Fruit fly (Drosophila melanogaster) whole organism, wandering third instar larva: ENCODE results near the gene CG1092.

Experiments
- CG32264 ChIP-seq: fragments of 200-800 bp; sonication (Bioruptor generic); optimal IDR thresholded peaks from 2 replicates; lab custom pipeline; 2016; ENCODE audit warnings: missing biosample characterization, missing genetic modification characterization
- CG9705 ChIP-seq: fragments of 200-800 bp; sonication (Bioruptor generic); optimal IDR thresholded peaks from 2 replicates; lab custom pipeline; 2018; ENCODE audit warnings: missing biosample characterization, mild to moderate bottlenecking, missing genetic modification characterization
- CrebA ChIP-seq: fragments of 200-800 bp; sonication (Bioruptor generic); optimal IDR thresholded peaks from 2 replicates; lab custom pipeline; 2016; ENCODE audit warnings: missing biosample characterization, mild to moderate bottlenecking, missing genetic modification characterization, borderline replicate concordance
- Dfd ChIP-seq: fragments of >200 bp; optimal IDR thresholded peaks from 2 replicates; lab custom pipeline; 2017; ENCODE audit warnings: missing biosample characterization, missing genetic modification characterization
- Dif ChIP-seq: fragments of 200-275, 200-300 bp; sonication (Bioruptor generic); optimal IDR thresholded peaks from 2 replicates; lab custom pipeline; 2018; ENCODE audit warnings: missing biosample characterization, missing genetic modification characterization; ENCODE audit not compliant: partially characterized antibody
- GATAd ChIP-seq: sonication (Bioruptor generic); optimal IDR thresholded peaks from 2 replicates; lab custom pipeline; 2016; ENCODE audit warnings: missing biosample characterization, missing genetic modification characterization
- HLH106 ChIP-seq: fragments of 200-800 bp; optimal IDR thresholded peaks from 3 replicates; lab custom pipeline; 2019; ENCODE audit warnings: missing biosample characterization, mild to moderate bottlenecking, missing genetic modification characterization, moderate library complexity
- Hnf4 ChIP-seq: fragments of 200-800 bp; sonication (Bioruptor generic); optimal IDR thresholded peaks from 2 replicates; lab custom pipeline; 2016; ENCODE audit warnings: missing biosample characterization, mild to moderate bottlenecking, missing genetic modification characterization
- Hr78 ChIP-seq: fragments of >200 bp; optimal IDR thresholded peaks from 2 replicates; lab custom pipeline; 2017; ENCODE audit warnings: missing biosample characterization, missing genetic modification characterization
- Jra ChIP-seq: sonication (Bioruptor generic); optimal IDR thresholded peaks from 2 replicates; lab custom pipeline; 2016; ENCODE audit warnings: missing biosample characterization, missing genetic modification characterization
- Myc ChIP-seq: fragments of >200 bp; optimal IDR thresholded peaks from 2 replicates; lab custom pipeline; 2017
- N ChIP-seq: fragments of >200 bp; optimal IDR thresholded peaks from 2 replicates; lab custom pipeline; 2018; ENCODE audit warnings: missing biosample characterization, missing external identifiers, missing genetic modification characterization
- OdsH ChIP-seq: fragments of 200-800 bp; sonication (Bioruptor generic); optimal IDR thresholded peaks from 2 replicates; lab custom pipeline; 2016; ENCODE audit warnings: missing biosample characterization, mild to moderate bottlenecking, missing genetic modification characterization
- Rel ChIP-seq, 2 experiments: fragments of 200-800 bp; sonication (Bioruptor generic) in 1 of 2; optimal IDR thresholded peaks; 2 replicates in 1 of 2; 3 replicates in 1 of 2; lab custom pipeline; 2016 to 2019; ENCODE audit warnings: mild to moderate bottlenecking in 2 of 2, missing biosample characterization in 2 of 2, missing genetic modification characterization in 2 of 2, moderate library complexity in 1 of 2
- Sp1 ChIP-seq: fragments of 200-800 bp; sonication (Bioruptor generic); optimal IDR thresholded peaks from 3 replicates; lab custom pipeline; 2019; ENCODE audit warnings: missing biosample characterization, mild to moderate bottlenecking, missing genetic modification characterization, moderate library complexity
- Vsx2 ChIP-seq: fragments of 200-300, 225-300 bp; sonication (Bioruptor generic); optimal IDR thresholded peaks from 2 replicates; lab custom pipeline; 2018; ENCODE audit warnings: missing biosample characterization, missing genetic modification characterization; ENCODE audit not compliant: partially characterized antibody
- br ChIP-seq: fragments of 200-800 bp; sonication (Bioruptor generic); optimal IDR thresholded peaks from 2 replicates; lab custom pipeline; 2016; ENCODE audit warnings: missing biosample characterization, missing genetic modification characterization
- brk ChIP-seq: fragments of 200-800 bp; sonication (Bioruptor generic); optimal IDR thresholded peaks from 2 replicates; lab custom pipeline; 2016; ENCODE audit warnings: missing biosample characterization, mild to moderate bottlenecking, missing genetic modification characterization
- dl ChIP-seq, 2 experiments: fragments of 175-275, 200-275 bp in 1 of 2; fragments of 200-275 bp in 1 of 2; sonication (Bioruptor generic); optimal IDR thresholded peaks; lab custom pipeline; 2018; ENCODE audit warnings: mild to moderate bottlenecking in 2 of 2, missing biosample characterization in 2 of 2, missing genetic modification characterization in 2 of 2, moderate library complexity in 2 of 2; ENCODE audit not compliant: partially characterized antibody in 2 of 2, insufficient read depth in 1 of 2
- dmrt93B ChIP-seq: fragments of 200-800 bp; sonication (Bioruptor generic); optimal IDR thresholded peaks from 2 replicates; lab custom pipeline; 2018; ENCODE audit warnings: missing biosample characterization, mild to moderate bottlenecking, missing genetic modification characterization
- dsf ChIP-seq: sonication (Bioruptor generic); optimal IDR thresholded peaks from 2 replicates; lab custom pipeline; 2016; ENCODE audit warnings: missing biosample characterization, missing genetic modification characterization, borderline replicate concordance
- ey ChIP-seq: fragments of 200-800 bp; sonication (Bioruptor generic); optimal IDR thresholded peaks from 2 replicates; lab custom pipeline; 2016; ENCODE audit warnings: missing biosample characterization, missing genetic modification characterization
- foxo ChIP-seq, 2 experiments: fragments of 200-800 bp; sonication (Bioruptor generic); optimal IDR thresholded peaks; 2 replicates in 1 of 2; 3 replicates in 1 of 2; lab custom pipeline; 2016 to 2017; ENCODE audit warnings: missing biosample characterization in 2 of 2, missing genetic modification characterization in 2 of 2
- fru ChIP-seq: fragments of 200-800 bp; sonication (Bioruptor generic); optimal IDR thresholded peaks from 3 replicates; lab custom pipeline; 2016; ENCODE audit warnings: missing biosample characterization, mild to moderate bottlenecking, missing genetic modification characterization
- h ChIP-seq: fragments of 200-800 bp; sonication (Bioruptor generic); optimal IDR thresholded peaks from 3 replicates; lab custom pipeline; 2016; ENCODE audit warnings: missing biosample characterization, mild to moderate bottlenecking, missing genetic modification characterization
- jim ChIP-seq: fragments of 175-275, 200-325 bp; sonication (Bioruptor generic); optimal IDR thresholded peaks from 2 replicates; lab custom pipeline; 2016; ENCODE audit warnings: missing biosample characterization, mild to moderate bottlenecking, missing genetic modification characterization
- pan ChIP-seq: fragments of >200 bp; optimal IDR thresholded peaks from 2 replicates; lab custom pipeline; 2017
- psq ChIP-seq: fragments of 200-800 bp; sonication (Bioruptor generic); optimal IDR thresholded peaks from 3 replicates; lab custom pipeline; 2017; ENCODE audit warnings: missing biosample characterization, mild to moderate bottlenecking, missing genetic modification characterization, moderate library complexity
- sv ChIP-seq: fragments of 200-800 bp; sonication (Bioruptor generic); optimal IDR thresholded peaks from 3 replicates; lab custom pipeline; 2016; ENCODE audit warnings: missing biosample characterization, missing genetic modification characterization
- usp ChIP-seq: fragments of >200 bp; optimal IDR thresholded peaks from 2 replicates; lab custom pipeline; 2017; ENCODE audit warnings: missing biosample characterization, missing genetic modification characterization
- woc ChIP-seq: sonication (Bioruptor generic); optimal IDR thresholded peaks from 2 replicates; lab custom pipeline; 2016; ENCODE audit warnings: missing biosample characterization, mild to moderate bottlenecking, missing genetic modification characterization

Gene CG1092

DNA sequence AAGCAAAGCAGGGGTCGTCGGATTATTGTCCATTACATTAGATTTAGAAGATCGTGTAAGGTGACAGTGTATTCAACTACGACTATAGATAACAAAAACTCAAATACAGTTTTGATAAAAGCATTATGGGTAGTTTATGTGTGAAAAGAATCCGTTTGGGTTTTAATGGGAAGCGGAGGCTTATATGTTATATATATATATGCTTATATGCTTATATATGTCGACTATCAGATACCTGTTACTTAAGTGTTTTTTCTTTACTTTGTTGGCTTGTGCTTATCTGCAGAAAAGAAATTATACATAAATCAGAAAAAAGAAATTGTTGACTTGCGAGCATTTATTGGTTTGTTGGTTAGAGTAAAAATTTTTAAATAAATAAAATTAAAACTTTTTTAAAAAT lies 13.6 kb upstream of the CG1092 start, which contains the start of gene CG14644:
CG14644 (minus strand) TSS at position 101 of the 400 bp plus-strand sequence.
- TF ChIP-seq CG32264 (GFP tag; lab: Kevin White, UChicago) (no peak), Hr78 (GFP tag; lab: Kevin White, UChicago) (no peak), Sp1 (no peak), jim (GFP tag; lab: Kevin White, UChicago) (no peak), N (GFP tag; lab: Kevin White, UChicago) (no peak), woc (GFP tag; lab: Kevin White, UChicago) (no peak)

dm6 chr3R:4254408-4254807 lies 12.2 kb upstream of the CG1092 start, which contains the start of gene TwdlV:
Gene TwdlV (plus strand): TSS chr3R:4254708.
- no peak for TF ChIP-seq Jra (GFP tag; lab: Kevin White, UChicago)
- TF ChIP-seq Vsx2 (GFP tag; lab: Kevin White, UChicago) = no peak
- TF ChIP-seq brk (GFP tag; lab: Kevin White, UChicago) = no peak
- no peak for TF ChIP-seq psq (GFP tag; lab: Kevin White, UChicago)
- no peak for TF ChIP-seq Sp1
- no peak for TF ChIP-seq Hr78 (GFP tag; lab: Kevin White, UChicago)
- no peak for TF ChIP-seq OdsH (GFP tag; lab: Kevin White, UChicago)
- TF ChIP-seq foxo (GFP tag; optimal IDR thresholded peaks at IDR 0.05; lab: Kevin White, UChicago) = no peak
- TF ChIP-seq dmrt93B (GFP tag; lab: Kevin White, UChicago) = no peak
- TF ChIP-seq HLH106 (tag; lab: Kevin White, UChicago) = no peak
- no peak for TF ChIP-seq br
- no peak for TF ChIP-seq Rel (GFP tag; optimal IDR thresholded peaks at IDR 0.05; lab: Kevin White, UChicago)
- TF ChIP-seq Rel (tag; optimal IDR thresholded peaks at IDR 0.05; lab: Kevin White, UChicago) = no peak
- TF ChIP-seq dsf (GFP tag; lab: Kevin White, UChicago) = no peak
- TF ChIP-seq dl (GFP tag; optimal IDR thresholded peaks at IDR 0.05; lab: Kevin White, UChicago; ENCODE audit: insufficient read depth in 1 of 2, partially characterized antibody in 2 of 2) = no peak
- TF ChIP-seq CG9705 (GFP tag; lab: Kevin White, UChicago) = no peak
- no peak for TF ChIP-seq pan (lab: Kevin White, UChicago)
- no peak for TF ChIP-seq h (GFP tag; lab: Kevin White, UChicago)

dm6 chr3R:4256672-4257071 lies 9.9 kb upstream of the CG1092 start, which contains the start of gene Or82a:
Gene Or82a (plus strand): TSS chr3R:4256972.
- no peak for TF ChIP-seq Hnf4 (GFP tag; lab: Kevin White, UChicago)
- no peak for TF ChIP-seq fru (GFP tag; lab: Kevin White, UChicago)
- TF ChIP-seq ey (GFP tag; lab: Kevin White, UChicago) = no peak
- TF ChIP-seq Hr78 (GFP tag; lab: Kevin White, UChicago) = no peak
- no peak for TF ChIP-seq GATAd (GFP tag; lab: Kevin White, UChicago)
- TF ChIP-seq CG9705 (GFP tag; lab: Kevin White, UChicago) = no peak
- TF ChIP-seq Jra (GFP tag; lab: Kevin White, UChicago) = no peak
- TF ChIP-seq sv = no peak
- no peak for TF ChIP-seq N (GFP tag; lab: Kevin White, UChicago)
- no peak for TF ChIP-seq Vsx2 (GFP tag; lab: Kevin White, UChicago)
- TF ChIP-seq woc (GFP tag; lab: Kevin White, UChicago) = no peak
- no peak for TF ChIP-seq usp (GFP tag; lab: Kevin White, UChicago)
- TF ChIP-seq dsf (GFP tag; lab: Kevin White, UChicago) = no peak

DNA sequence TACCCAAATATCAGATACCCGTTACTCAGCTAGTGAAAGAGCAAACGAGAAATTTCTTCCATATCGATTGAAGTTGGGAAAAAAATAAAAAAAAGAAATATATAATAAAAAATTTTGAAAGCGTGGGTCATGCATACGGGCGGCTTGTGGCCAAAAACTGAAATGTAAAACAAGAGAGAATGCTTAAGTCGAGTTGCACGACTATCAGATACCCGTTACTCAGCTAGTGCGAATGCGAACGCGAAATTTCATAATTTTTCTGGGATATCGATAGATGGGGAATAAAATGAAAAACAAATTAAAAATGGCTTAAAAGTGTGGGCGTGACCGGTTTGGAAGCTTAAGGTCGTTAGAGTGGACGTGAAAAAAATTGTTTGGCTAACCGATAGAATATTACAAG lies 1.8 kb downstream of the CG1092 start:
- TF ChIP-seq Dfd (GFP tag; lab: Kevin White, UChicago) (peak; percentile 88), Hnf4 (GFP tag; lab: Kevin White, UChicago) (no peak)

dm6 chr3R:4277828-4278227 lies 11.3 kb downstream of the CG1092 start, which contains the start of gene flip:
Gene flip (minus strand): TSS chr3R:4277928.
- TF ChIP-seq brk (GFP tag; lab: Kevin White, UChicago) = no peak
- TF ChIP-seq CG9705 (GFP tag; lab: Kevin White, UChicago) = no peak
- TF ChIP-seq dmrt93B (GFP tag; lab: Kevin White, UChicago) = no peak
- no peak for TF ChIP-seq pan (lab: Kevin White, UChicago)
- TF ChIP-seq Hnf4 (GFP tag; lab: Kevin White, UChicago) = no peak
- no peak for TF ChIP-seq usp (GFP tag; lab: Kevin White, UChicago)
- no peak for TF ChIP-seq Myc (lab: Kevin White, UChicago)
- TF ChIP-seq Rel (GFP tag; optimal IDR thresholded peaks at IDR 0.05; lab: Kevin White, UChicago) = no peak
- TF ChIP-seq Rel (tag; optimal IDR thresholded peaks at IDR 0.05; lab: Kevin White, UChicago) = no peak
- no peak for TF ChIP-seq CrebA (GFP tag; lab: Kevin White, UChicago)
- TF ChIP-seq Sp1 = no peak
- no peak for TF ChIP-seq Dfd (GFP tag; lab: Kevin White, UChicago)
- no peak for TF ChIP-seq Dif (GFP tag; lab: Kevin White, UChicago)
